Comparison of ENCODE assay signal across 1 fruit fly cellular context in genomic region chr3R:27111784-27112602, dm6.
A peak's percentile ranks its signal among the peaks of the same experiment; 100 is the strongest.
TF ChIP-seq lines count a peak whose summit lies in the region.

Gene gb (minus strand): TSS chr3R:27112270.
Gene CG5815 (plus strand): TSS chr3R:27112566.

TF ChIP-seq in whole organism, embryonic, 481 proteins besides CTCF, POLR2A, EP300 and RAD21 (continued from another document and continues in another):
- TF ChIP-seq slou (GFP tag; optimal IDR thresholded peaks at IDR 0.05; lab: Kevin White, UChicago) (peak; percentile 78), da (GFP tag; optimal IDR thresholded peaks at IDR 0.05; lab: Kevin White, UChicago) (no peak), Dbx (GFP tag; IDR thresholded peaks at IDR 0.05; lab: Robert Waterston, UW) (peak; percentile 95), Bteb2 (GFP tag; optimal IDR thresholded peaks at IDR 0.05; lab: Kevin White, UChicago) (peak; percentile 78), CG3995 (GFP tag; optimal IDR thresholded peaks at IDR 0.05; lab: Kevin White, UChicago) (peak; percentile 53), Kr (GFP tag; optimal IDR thresholded peaks at IDR 0.05; lab: Kevin White, UChicago) (no peak), Ets97D (GFP tag; optimal IDR thresholded peaks at IDR 0.05; lab: Kevin White, UChicago) (peak; percentile 78), CG11398 (GFP tag; optimal IDR thresholded peaks at IDR 0.05; lab: Kevin White, UChicago) (peak; percentile 43), D (optimal IDR thresholded peaks at IDR 0.05; lab: Kevin White, UChicago) (no peak), D (GFP tag; optimal IDR thresholded peaks at IDR 0.05; lab: Kevin White, UChicago) (peak; percentile 80), CG42726 (GFP tag; IDR thresholded peaks at IDR 0.05; lab: Robert Waterston, UW; ENCODE audit: partially characterized antibody) (no peak; the same call in 1 of the 2 replicates), CG6689 (GFP tag; IDR thresholded peaks at IDR 0.05; lab: Robert Waterston, UW) (peak; percentile 86), Hey (tag; optimal IDR thresholded peaks at IDR 0.05; lab: Kevin White, UChicago) (peak; percentile 38), Hsf (GFP tag; optimal IDR thresholded peaks at IDR 0.05; lab: Kevin White, UChicago) (peak; percentile 91), ab (GFP tag; optimal IDR thresholded peaks at IDR 0.05; lab: Kevin White, UChicago) (peak; percentile 51), CG14441 (GFP tag; IDR thresholded peaks at IDR 0.05; lab: Robert Waterston, UW) (peak; percentile 93), danr (GFP tag; IDR thresholded peaks at IDR 0.05; lab: Robert Waterston, UW) (peak; percentile 74), CG13424 (tag; optimal IDR thresholded peaks at IDR 0.05; lab: Kevin White, UChicago) (peak; percentile 93), ttk (GFP tag; IDR thresholded peaks at IDR 0.05; lab: Robert Waterston, UW) (peak; percentile 89), lmd (GFP tag; IDR thresholded peaks at IDR 0.05; lab: Robert Waterston, UW) (peak; percentile 91), Atf6 (GFP tag; IDR thresholded peaks at IDR 0.05; lab: Robert Waterston, UW) (peak; percentile 93), CG10366 (GFP tag; IDR thresholded peaks at IDR 0.05; lab: Robert Waterston, UW) (peak; percentile 98), Lpt (GFP tag; optimal IDR thresholded peaks at IDR 0.05; lab: Kevin White, UChicago) (no peak), B-H2 (GFP tag; optimal IDR thresholded peaks at IDR 0.05; lab: Kevin White, UChicago) (peak; percentile 90), pita (GFP tag; optimal IDR thresholded peaks at IDR 0.05; lab: Kevin White, UChicago) (no peak), CG9817 (tag; optimal IDR thresholded peaks at IDR 0.05; lab: Kevin White, UChicago) (peak; percentile 91), bcd (GFP tag; optimal IDR thresholded peaks at IDR 0.05; lab: Kevin White, UChicago) (peak; percentile 91), CG3407 (GFP tag; optimal IDR thresholded peaks at IDR 0.05; lab: Kevin White, UChicago) (peak; percentile 63), CkIIα-i1 (GFP tag; IDR thresholded peaks at IDR 0.05; lab: Robert Waterston, UW) (no peak), otp (GFP tag; IDR thresholded peaks at IDR 0.05; lab: Robert Waterston, UW) (peak; percentile 85), CG13296 (GFP tag; optimal IDR thresholded peaks at IDR 0.05; lab: Kevin White, UChicago) (peak; percentile 87), CG8089 (GFP tag; optimal IDR thresholded peaks at IDR 0.05; lab: Kevin White, UChicago) (peak; percentile 54), bowl (GFP tag; IDR thresholded peaks at IDR 0.05; lab: Robert Waterston, UW) (peak; percentile 73), Neu2 (GFP tag; optimal IDR thresholded peaks at IDR 0.05; lab: Kevin White, UChicago; ENCODE audit: borderline replicate concordance) (no peak), sisA (GFP tag; IDR thresholded peaks at IDR 0.05; lab: Robert Waterston, UW) (peak; percentile 88), CG12659 (GFP tag; optimal IDR thresholded peaks at IDR 0.05; lab: Kevin White, UChicago) (peak; percentile 96), h (optimal IDR thresholded peaks at IDR 0.05; lab: Kevin White, UChicago) (no peak), mirr (GFP tag; optimal IDR thresholded peaks at IDR 0.05; lab: Kevin White, UChicago) (peak; percentile 64), aop (GFP tag; IDR thresholded peaks at IDR 0.05; lab: Robert Waterston, UW) (0 out of 2 replicates have a peak, but pooled peaks have one; percentile 40), Fer2 (tag; optimal IDR thresholded peaks at IDR 0.05; lab: Kevin White, UChicago) (peak; percentile 87), dan (GFP tag; IDR thresholded peaks at IDR 0.05; lab: Robert Waterston, UW) (0 out of 2 replicates have a peak, but pooled peaks have one; percentile 11), sna (GFP tag; IDR thresholded peaks at IDR 0.05; lab: Robert Waterston, UW; ENCODE audit: partially characterized antibody) (peak; percentile 98), odd (GFP tag; optimal IDR thresholded peaks at IDR 0.05; lab: Kevin White, UChicago) (peak; percentile 74), tgo (GFP tag; IDR thresholded peaks at IDR 0.05; lab: Robert Waterston, UW) (peak; percentile 89), Adf1 (GFP tag; IDR thresholded peaks at IDR 0.05; lab: Robert Waterston, UW) (peak; percentile 64; the same call in 1 of the 2 replicates), CG1792 (GFP tag; optimal IDR thresholded peaks at IDR 0.05; lab: Kevin White, UChicago) (peak; percentile 17), CG13894 (tag; optimal IDR thresholded peaks at IDR 0.05; lab: Kevin White, UChicago) (no peak), Sox100B (GFP tag; optimal IDR thresholded peaks at IDR 0.05; lab: Kevin White, UChicago) (no peak), ato (GFP tag; IDR thresholded peaks at IDR 0.05; lab: Robert Waterston, UW; ENCODE audit: partially characterized antibody) (peak; percentile 86), sc (optimal IDR thresholded peaks at IDR 0.05; lab: Kevin White, UChicago) (no peak), sc (GFP tag; optimal IDR thresholded peaks at IDR 0.05; lab: Kevin White, UChicago) (peak; percentile 76), nerfin-2 (GFP tag; IDR thresholded peaks at IDR 0.05; lab: Robert Waterston, UW; ENCODE audit: partially characterized antibody) (peak; percentile 94), Fer3 (tag; optimal IDR thresholded peaks at IDR 0.05; lab: Kevin White, UChicago) (peak; percentile 91), jing (GFP tag; optimal IDR thresholded peaks at IDR 0.05; lab: Kevin White, UChicago) (peak; percentile 76), zfh1 (GFP tag; IDR thresholded peaks at IDR 0.05; lab: Robert Waterston, UW) (peak; percentile 93), CG7928 (GFP tag; optimal IDR thresholded peaks at IDR 0.05; lab: Kevin White, UChicago) (peak; percentile 74), CG4820 (GFP tag; optimal IDR thresholded peaks at IDR 0.05; lab: Kevin White, UChicago) (peak; percentile 86), ems (GFP tag; optimal IDR thresholded peaks at IDR 0.05; lab: Kevin White, UChicago) (peak; percentile 87), BEAF-32 (GFP tag; optimal IDR thresholded peaks at IDR 0.05; lab: Kevin White, UChicago) (peak; percentile 92), HLHmδ (GFP tag; optimal IDR thresholded peaks at IDR 0.05; lab: Kevin White, UChicago) (no peak), CG9797 (GFP tag; optimal IDR thresholded peaks at IDR 0.05; lab: Kevin White, UChicago) (peak; percentile 83), Dek (tag; optimal IDR thresholded peaks at IDR 0.05; lab: Kevin White, UChicago) (peak; percentile 86), NC2β (GFP tag; optimal IDR thresholded peaks at IDR 0.05; lab: Kevin White, UChicago) (peak; percentile 48), CG11696 (GFP tag; IDR thresholded peaks at IDR 0.05; lab: Robert Waterston, UW) (peak; percentile 77), Mrtf (GFP tag; IDR thresholded peaks at IDR 0.05; lab: Robert Waterston, UW) (peak; percentile 88), tap (tag; optimal IDR thresholded peaks at IDR 0.05; lab: Kevin White, UChicago) (no peak), slbo (GFP tag; IDR thresholded peaks at IDR 0.05; lab: Robert Waterston, UW) (peak; percentile 95), Drgx (GFP tag; IDR thresholded peaks at IDR 0.05; lab: Robert Waterston, UW) (peak; percentile 91), Hr3 (GFP tag; optimal IDR thresholded peaks at IDR 0.05; lab: Kevin White, UChicago) (peak; percentile 95), Oli (tag; optimal IDR thresholded peaks at IDR 0.05; lab: Kevin White, UChicago) (peak; percentile 85), CG17829 (tag; optimal IDR thresholded peaks at IDR 0.05; lab: Kevin White, UChicago) (peak; percentile 91), gcm (GFP tag; optimal IDR thresholded peaks at IDR 0.05; lab: Kevin White, UChicago) (peak; percentile 71), CG4707 (GFP tag; optimal IDR thresholded peaks at IDR 0.05; lab: Kevin White, UChicago) (peak; percentile 13), CG6791 (GFP tag; IDR thresholded peaks at IDR 0.05; lab: Robert Waterston, UW; ENCODE audit: partially characterized antibody) (peak; percentile 92), CG8478 (optimal IDR thresholded peaks at IDR 0.05; lab: Kevin White, UChicago) (no peak), CG15269 (tag; optimal IDR thresholded peaks at IDR 0.05; lab: Kevin White, UChicago) (peak; percentile 89), inv (GFP tag; IDR thresholded peaks at IDR 0.05; lab: Robert Waterston, UW; ENCODE audit: partially characterized antibody) (peak; percentile 91), pros (GFP tag; optimal IDR thresholded peaks at IDR 0.05; lab: Kevin White, UChicago) (no peak), CG18619 (GFP tag; optimal IDR thresholded peaks at IDR 0.05; lab: Kevin White, UChicago) (peak; percentile 93), Jarid2 (GFP tag; optimal IDR thresholded peaks at IDR 0.05; lab: Kevin White, UChicago) (peak; percentile 70), emc (GFP tag; optimal IDR thresholded peaks at IDR 0.05; lab: Kevin White, UChicago) (peak; percentile 65), shn (GFP tag; optimal IDR thresholded peaks at IDR 0.05; lab: Kevin White, UChicago) (peak; percentile 73), Sry-δ (GFP tag; optimal IDR thresholded peaks at IDR 0.05; lab: Kevin White, UChicago) (peak; percentile 72), Chrac-16 (GFP tag; optimal IDR thresholded peaks at IDR 0.05; lab: Kevin White, UChicago) (peak; percentile 93), ci (GFP tag; IDR thresholded peaks at IDR 0.05; lab: Robert Waterston, UW) (peak; percentile 91), bigmax (GFP tag; optimal IDR thresholded peaks at IDR 0.05; lab: Kevin White, UChicago) (no peak), luna (GFP tag; optimal IDR thresholded peaks at IDR 0.05; lab: Kevin White, UChicago) (no peak), CG3065 (GFP tag; optimal IDR thresholded peaks at IDR 0.05; lab: Kevin White, UChicago) (peak; percentile 67), Ravus (GFP tag; IDR thresholded peaks at IDR 0.05; lab: Robert Waterston, UW) (peak; percentile 68), CrebB (tag; optimal IDR thresholded peaks at IDR 0.05; lab: Kevin White, UChicago) (peak; percentile 59), eve (GFP tag; optimal IDR thresholded peaks at IDR 0.05; lab: Kevin White, UChicago) (no peak), br (optimal IDR thresholded peaks at IDR 0.05; lab: Kevin White, UChicago) (no peak), CG9932 (GFP tag; IDR thresholded peaks at IDR 0.05; lab: Robert Waterston, UW) (peak; percentile 97), zen2 (GFP tag; IDR thresholded peaks at IDR 0.05; lab: Robert Waterston, UW; ENCODE audit: partially characterized antibody) (peak; percentile 80), sob (GFP tag; IDR thresholded peaks at IDR 0.05; lab: Robert Waterston, UW) (peak; percentile 84), crol (GFP tag; IDR thresholded peaks at IDR 0.05; lab: Robert Waterston, UW) (no peak), sqz (GFP tag; optimal IDR thresholded peaks at IDR 0.05; lab: Kevin White, UChicago) (no peak), HLH54F (GFP tag; optimal IDR thresholded peaks at IDR 0.05; lab: Kevin White, UChicago) (peak; percentile 87), CG9609 (GFP tag; optimal IDR thresholded peaks at IDR 0.05; lab: Kevin White, UChicago) (peak; percentile 75), schlank (tag; optimal IDR thresholded peaks at IDR 0.05; lab: Kevin White, UChicago) (peak; percentile 72), Abd-B (GFP tag; optimal IDR thresholded peaks at IDR 0.05; lab: Kevin White, UChicago) (peak; percentile 90), CG1529 (GFP tag; optimal IDR thresholded peaks at IDR 0.05; lab: Kevin White, UChicago) (peak; percentile 73), unpg (GFP tag; optimal IDR thresholded peaks at IDR 0.05; lab: Kevin White, UChicago) (peak; percentile 89), CG14965 (GFP tag; optimal IDR thresholded peaks at IDR 0.05; lab: Kevin White, UChicago; ENCODE audit: borderline replicate concordance) (no peak), ken (GFP tag; IDR thresholded peaks at IDR 0.05; lab: Robert Waterston, UW) (peak; percentile 91), Usf (GFP tag; optimal IDR thresholded peaks at IDR 0.05; lab: Kevin White, UChicago) (peak; percentile 89), knrl (GFP tag; IDR thresholded peaks at IDR 0.05; lab: Robert Waterston, UW; ENCODE audit: partially characterized antibody) (peak; percentile 92), Bgb (GFP tag; IDR thresholded peaks at IDR 0.05; lab: Robert Waterston, UW; ENCODE audit: partially characterized antibody) (peak; percentile 90), CG10959 (GFP tag; IDR thresholded peaks at IDR 0.05; lab: Robert Waterston, UW) (peak; percentile 79), hkb (optimal IDR thresholded peaks at IDR 0.05; lab: Kevin White, UChicago) (peak; percentile 71), hkb (GFP tag; IDR thresholded peaks at IDR 0.05; lab: Robert Waterston, UW) (peak; percentile 92), fd102C (GFP tag; optimal IDR thresholded peaks at IDR 0.05; lab: Kevin White, UChicago) (no peak), CG12769 (tag; optimal IDR thresholded peaks at IDR 0.05; lab: Kevin White, UChicago) (no peak), Dref (GFP tag; IDR thresholded peaks at IDR 0.05; lab: Robert Waterston, UW) (peak; percentile 85), Taf1 (GFP tag; IDR thresholded peaks at IDR 0.05; lab: Robert Waterston, UW) (peak; percentile 82), CG6175 (GFP tag; IDR thresholded peaks at IDR 0.05; lab: Robert Waterston, UW) (peak; percentile 86; the same call in 2 of the 3 replicates), cg (GFP tag; optimal IDR thresholded peaks at IDR 0.05; lab: Kevin White, UChicago) (peak; percentile 75), Optix (GFP tag; IDR thresholded peaks at IDR 0.05; lab: Robert Waterston, UW) (peak; percentile 90), H2.0 (GFP tag; IDR thresholded peaks at IDR 0.05; lab: Robert Waterston, UW) (peak; percentile 89), ftz-f1 (GFP tag; optimal IDR thresholded peaks at IDR 0.05; lab: Kevin White, UChicago) (peak; percentile 78), gcm2 (GFP tag; optimal IDR thresholded peaks at IDR 0.05; lab: Kevin White, UChicago) (peak; percentile 71), Bdp1 (GFP tag; optimal IDR thresholded peaks at IDR 0.05; lab: Kevin White, UChicago) (peak; percentile 77), Antp (GFP tag; optimal IDR thresholded peaks at IDR 0.05; lab: Kevin White, UChicago) (peak; percentile 51), CG10979 (tag; optimal IDR thresholded peaks at IDR 0.05; lab: Kevin White, UChicago) (peak; percentile 83), CG12104 (GFP tag; optimal IDR thresholded peaks at IDR 0.05; lab: Kevin White, UChicago) (peak; percentile 85), CG14014 (GFP tag; IDR thresholded peaks at IDR 0.05; lab: Robert Waterston, UW) (peak; percentile 93), Aef1 (GFP tag; IDR thresholded peaks at IDR 0.05; lab: Robert Waterston, UW) (peak; percentile 91), Dfd (GFP tag; optimal IDR thresholded peaks at IDR 0.05; lab: Kevin White, UChicago) (no peak), dati (GFP tag; IDR thresholded peaks at IDR 0.05; lab: Robert Waterston, UW) (no peak; the same call in 1 of the 2 replicates), Mes4 (GFP tag; optimal IDR thresholded peaks at IDR 0.05; lab: Kevin White, UChicago) (peak; percentile 48), scrt (GFP tag; optimal IDR thresholded peaks at IDR 0.05; lab: Kevin White, UChicago) (peak; percentile 84)
